Worm (Caenorhabditis elegans) whole organism, early embryonic: ENCODE measurements around the gene C36B7.1.

Experiments used
- B0310.2 ChIP-seq: sonication (generic microtip); optimal IDR thresholded peaks from 2 replicates; lab custom pipeline; 2016; ENCODE audit warnings: mild to moderate bottlenecking, missing genetic modification characterization, missing compliant biosample characterization
- aly-1 ChIP-seq: sonication (generic microtip); optimal IDR thresholded peaks from 2 replicates; lab custom pipeline; 2016; ENCODE audit warnings: missing genetic modification characterization, missing compliant biosample characterization
- ama-1 ChIP-seq: fragments of 150-350 bp; optimal IDR thresholded peaks from 2 replicates; lab custom pipeline; 2014
- ceh-13 ChIP-seq: fragments of 200-800 bp; sonication (Bioruptor generic); optimal IDR thresholded peaks from 2 replicates; lab custom pipeline; 2018; ENCODE audit warnings: mild to moderate bottlenecking, missing genetic modification characterization, missing compliant biosample characterization
- ets-7 ChIP-seq: sonication (generic microtip); optimal IDR thresholded peaks from 2 replicates; lab custom pipeline; 2016; ENCODE audit warnings: missing genotype, missing genetic modification characterization, missing compliant biosample characterization
- flt-1 ChIP-seq: fragments of 200-800 bp; sonication (Bioruptor generic); IDR thresholded peaks from 2 replicates; pipeline ENCODE4 v1.3.6; 2022; ENCODE audit warnings: missing genetic modification characterization, missing compliant biosample characterization
- hmbx-1 ChIP-seq: sonication (generic microtip); optimal IDR thresholded peaks from 2 replicates; lab custom pipeline; 2016; ENCODE audit warnings: mild to moderate bottlenecking, missing genetic modification characterization, missing compliant biosample characterization
- hnd-1 ChIP-seq: sonication (generic microtip); optimal IDR thresholded peaks from 2 replicates; lab custom pipeline; 2016; ENCODE audit warnings: missing genetic modification characterization, missing compliant biosample characterization
- pes-1 ChIP-seq: fragments of 200-800 bp; sonication (Bioruptor generic); IDR thresholded peaks from 2 replicates; pipeline ENCODE4 v1.3.6; 2022; ENCODE audit warnings: missing genetic modification reagents, missing genetic modification characterization, missing compliant biosample characterization
- scrt-1 ChIP-seq: fragments of 200-800 bp; sonication (Bioruptor generic); IDR thresholded peaks from 2 replicates; pipeline ENCODE4 v1.3.6; 2022; ENCODE audit warnings: missing genetic modification characterization, missing compliant biosample characterization
- sea-1 ChIP-seq: fragments of 200-800 bp; sonication (Bioruptor generic); conservative IDR thresholded peaks from 2 replicates; pipeline ENCODE4 v1.3.6; 2022; ENCODE audit warnings: missing genetic modification characterization, missing compliant biosample characterization
- tbx-11 ChIP-seq: fragments of 200-800 bp; sonication (Bioruptor generic); IDR thresholded peaks from 2 replicates; pipeline ENCODE4 v1.3.6; 2022; ENCODE audit warnings: missing genetic modification characterization, missing compliant biosample characterization
- tbx-37 ChIP-seq: fragments of 200-800 bp; sonication (Bioruptor generic); conservative IDR thresholded peaks from 2 replicates; pipeline ENCODE4 v1.3.6; 2022; ENCODE audit warnings: missing genetic modification reagents, missing genetic modification characterization, missing compliant biosample characterization
- tra-4 ChIP-seq: sonication (generic microtip); optimal IDR thresholded peaks from 2 replicates; lab custom pipeline; 2017; ENCODE audit warnings: missing genetic modification characterization, missing compliant biosample characterization

DNA sequence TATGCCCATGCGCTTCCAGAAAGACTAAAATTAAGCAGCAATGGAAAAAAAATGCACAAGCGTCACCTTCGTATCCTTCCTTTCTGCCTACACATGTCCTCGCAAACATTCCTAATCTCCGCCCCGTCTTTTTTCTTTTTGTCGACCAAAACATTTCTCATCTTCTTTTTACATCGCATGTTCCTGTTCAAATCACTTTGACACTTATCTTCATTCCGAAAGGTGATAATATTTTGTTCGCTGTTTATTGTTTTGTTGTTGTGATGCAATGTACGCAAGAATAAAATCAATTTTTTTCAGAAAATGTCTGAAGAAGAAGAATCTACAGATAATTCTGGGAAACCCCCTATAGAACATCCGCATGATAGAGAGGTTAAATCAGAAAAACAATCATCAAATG, 13.7 kb downstream of the C36B7.1 start, which contains the start of gene ist-1:
- no peak for TF ChIP-seq ama-1
- TF ChIP-seq tra-4 (tag; lab: Kevin White, UChicago) = no peak
- no peak for TF ChIP-seq pes-1 (GFP tag; lab: Robert Waterston, UW)
- TF ChIP-seq scrt-1 (GFP tag; lab: Robert Waterston, UW) = no peak
- TF ChIP-seq sea-1 (GFP tag; lab: Robert Waterston, UW) = no peak
- TF ChIP-seq hmbx-1 = no peak
- TF ChIP-seq flt-1 (GFP tag; lab: Robert Waterston, UW) = no peak
- TF ChIP-seq tbx-11 (GFP tag; lab: Robert Waterston, UW) = no peak
- no peak for TF ChIP-seq ets-7 (tag; lab: Kevin White, UChicago)
- no peak for TF ChIP-seq hnd-1 (tag; lab: Kevin White, UChicago)
- TF ChIP-seq aly-1 (tag; lab: Kevin White, UChicago) = no peak
- no peak for TF ChIP-seq ceh-13
- no peak for TF ChIP-seq tbx-37
- no peak for TF ChIP-seq B0310.2 (tag; lab: Kevin White, UChicago)
